Worm (Caenorhabditis elegans): Measurements from ENCODE around the gene Y51A2B.2.

- TF ChIP-seq zag-1 (tag; optimal IDR thresholded peaks at IDR 0.05) (no peak), lin-39 (tag; optimal IDR thresholded peaks at IDR 0.05) (no peak), nhr-11 (tag; optimal IDR thresholded peaks at IDR 0.05) (no peak), aha-1 (tag; optimal IDR thresholded peaks at IDR 0.05) (no peak), unc-130 (tag; optimal IDR thresholded peaks at IDR 0.05) (no peak), elt-3 (tag; optimal IDR thresholded peaks at IDR 0.05) (no peak), nhr-28 (tag; optimal IDR thresholded peaks at IDR 0.05) (no peak)
Measured at ce11 chrV:18414051-18414450, 39.8 kb downstream of the Y51A2B.2 start, which contains the start of gene txt-8.
